Fruit fly (Drosophila melanogaster) whole organism, larva: Measurements from ENCODE around the gene Ucp4C.

Source experiments
- noc ChIP-seq: fragments of 200-800 bp; sonication (Bioruptor generic); optimal IDR thresholded peaks from 3 replicates; lab custom pipeline; 2019; ENCODE audit warnings: missing biosample characterization, mild to moderate bottlenecking, missing genetic modification characterization, moderate library complexity

The Ucp4C gene

DNA sequence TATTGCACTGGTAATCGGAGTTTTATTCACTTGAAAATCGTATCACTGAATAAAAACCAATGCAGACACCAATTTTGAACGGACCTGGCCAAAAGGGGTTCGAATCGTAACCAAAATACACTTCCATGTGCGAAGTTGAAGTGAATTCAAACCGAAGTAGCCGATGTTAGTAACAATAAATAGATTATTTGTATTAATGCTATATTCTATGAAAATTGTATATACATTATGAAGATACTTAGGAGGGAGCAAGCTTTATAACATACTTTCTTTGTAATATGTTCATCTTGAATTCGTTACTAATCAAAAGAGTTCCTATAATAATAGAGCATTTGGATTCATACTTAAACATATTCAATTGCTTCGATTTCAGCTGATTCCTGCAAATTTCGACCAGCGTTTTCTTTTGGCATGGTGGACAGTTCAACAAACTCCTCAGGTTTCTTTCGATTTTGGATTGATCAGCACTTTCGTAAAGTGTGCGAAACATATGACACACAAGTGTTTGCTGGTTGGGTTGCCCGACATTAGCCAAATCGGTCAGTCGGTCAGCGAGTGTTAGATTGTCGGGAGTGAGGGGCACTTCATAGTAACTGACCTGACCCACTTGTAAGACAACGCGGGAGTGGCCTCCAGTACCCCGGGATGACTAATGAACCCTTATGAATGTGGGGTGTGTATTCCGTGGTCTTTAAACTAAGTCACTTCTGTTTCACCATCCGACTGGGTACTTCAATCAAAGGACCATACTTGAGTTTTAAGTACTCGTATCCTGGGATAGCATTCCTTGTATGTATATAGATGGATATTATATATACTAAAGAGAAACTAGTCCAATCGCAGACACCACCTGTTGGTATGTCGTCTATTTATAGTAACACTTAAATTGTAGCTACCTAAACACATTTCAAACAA is at the start of gene Ucp4C, which contains the start of gene CG13992:
Gene Ucp4C, plus strand, starts transcription at position 865 of the 915 bp plus-strand sequence.
Gene CG13992, minus strand, starts transcription at position 51 of the 915 bp plus-strand sequence.
- TF ChIP-seq noc (tag; lab: Kevin White, UChicago) = no peak

DNA sequence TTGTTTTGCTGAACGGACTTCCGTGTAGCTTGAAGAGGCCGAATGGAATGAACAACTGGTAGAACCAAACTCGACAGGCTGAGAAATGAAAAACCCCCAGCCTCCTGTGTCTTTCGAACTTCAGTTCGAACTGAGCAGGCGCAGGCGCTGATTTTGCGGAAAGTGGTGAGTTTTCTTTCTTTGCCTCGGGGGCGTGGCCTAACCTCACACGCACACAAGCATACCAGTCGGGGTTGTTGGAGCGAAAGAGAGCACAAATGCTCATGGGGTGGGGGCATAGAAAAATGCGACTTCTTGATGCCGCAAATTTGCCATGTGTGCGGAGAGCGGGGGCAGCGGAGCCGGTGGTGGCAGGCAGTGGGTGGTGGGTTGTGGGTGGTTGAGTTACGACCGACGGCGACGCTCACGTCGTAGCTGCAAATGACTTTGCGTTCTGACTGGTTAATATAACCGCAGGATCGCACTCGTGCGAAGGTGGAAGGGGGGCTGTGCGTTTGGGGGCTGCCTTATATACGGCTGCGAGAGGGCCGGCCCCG is 44.7 kb upstream of the Ucp4C start, which contains the start of gene CG9016:
Gene CG9016, minus strand, starts transcription at position 51 of the 536 bp plus-strand sequence.
- no peak for TF ChIP-seq noc (tag; lab: Kevin White, UChicago)

dm6 chr2L:5925164-5925563 is 43.2 kb upstream of the Ucp4C start:
- TF ChIP-seq noc (tag; lab: Kevin White, UChicago) = no peak

dm6 chr2L:5925637-5926036 is 42.7 kb upstream of the Ucp4C start, which contains the start of gene dsf:
Gene dsf, plus strand, starts transcription at chr2L:5925937.
- no peak for TF ChIP-seq noc (tag; lab: Kevin White, UChicago)

- TF ChIP-seq noc (tag; lab: Kevin White, UChicago) = no peak
Measured at dm6 chr2L:5927363-5927762, 41.0 kb upstream of the Ucp4C start.

- peak; percentile 77 for TF ChIP-seq noc (tag; lab: Kevin White, UChicago)
Measured at dm6 chr2L:5943229-5944078, 24.9 kb upstream of the Ucp4C start, which contains the start of the genes Sfp26Ad and Gpdh1. Gene Sfp26Ad, minus strand, starts transcription at chr2L:5943304. Gene Gpdh1, plus strand, starts transcription at chr2L:5943643.

DNA sequence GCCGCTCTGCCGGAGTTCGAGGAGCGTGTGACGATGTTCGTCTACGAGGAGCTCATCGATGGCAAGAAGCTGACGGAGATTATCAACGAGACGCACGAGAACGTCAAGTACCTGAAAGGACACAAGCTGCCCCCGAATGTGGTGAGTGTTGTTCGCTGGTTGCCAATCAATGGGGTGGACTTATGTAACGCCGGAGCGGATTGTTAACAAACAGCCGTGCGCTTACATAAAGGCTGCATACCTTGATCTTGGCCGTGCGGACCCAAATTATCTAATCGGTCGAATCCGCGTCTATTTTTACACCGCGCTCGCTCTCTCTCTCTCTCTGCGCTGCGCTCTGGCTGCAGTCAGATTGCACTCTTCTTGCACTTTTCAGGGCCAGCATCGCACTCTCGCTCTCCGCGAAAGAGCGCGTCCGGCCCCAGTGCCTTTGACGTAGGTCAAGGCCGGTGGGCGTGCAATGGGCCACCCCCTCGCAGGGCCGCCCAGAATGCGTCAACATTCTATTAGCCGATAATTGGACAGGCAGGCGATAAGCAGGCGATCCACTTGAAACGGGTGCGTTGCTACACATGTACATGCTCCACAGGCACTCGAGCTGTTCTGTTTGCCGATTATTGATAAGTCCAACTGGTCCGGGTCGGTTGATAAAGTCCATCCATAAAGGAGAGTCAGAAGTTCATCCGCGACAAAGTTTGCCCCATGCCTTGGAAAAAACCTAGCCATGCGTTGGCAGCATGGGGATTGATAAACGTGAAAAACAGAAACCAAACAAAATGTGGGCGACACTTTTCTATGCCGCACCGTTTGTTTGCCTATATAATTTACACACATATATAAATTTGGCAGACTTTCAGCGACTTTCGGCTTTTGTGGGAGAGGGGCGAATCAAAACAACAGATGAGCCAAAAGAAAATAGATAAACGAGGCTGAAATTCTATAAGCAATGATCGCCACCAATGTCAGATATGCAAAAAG is 23.8 kb upstream of the Ucp4C start:
- TF ChIP-seq noc (tag; lab: Kevin White, UChicago) = no peak

DNA sequence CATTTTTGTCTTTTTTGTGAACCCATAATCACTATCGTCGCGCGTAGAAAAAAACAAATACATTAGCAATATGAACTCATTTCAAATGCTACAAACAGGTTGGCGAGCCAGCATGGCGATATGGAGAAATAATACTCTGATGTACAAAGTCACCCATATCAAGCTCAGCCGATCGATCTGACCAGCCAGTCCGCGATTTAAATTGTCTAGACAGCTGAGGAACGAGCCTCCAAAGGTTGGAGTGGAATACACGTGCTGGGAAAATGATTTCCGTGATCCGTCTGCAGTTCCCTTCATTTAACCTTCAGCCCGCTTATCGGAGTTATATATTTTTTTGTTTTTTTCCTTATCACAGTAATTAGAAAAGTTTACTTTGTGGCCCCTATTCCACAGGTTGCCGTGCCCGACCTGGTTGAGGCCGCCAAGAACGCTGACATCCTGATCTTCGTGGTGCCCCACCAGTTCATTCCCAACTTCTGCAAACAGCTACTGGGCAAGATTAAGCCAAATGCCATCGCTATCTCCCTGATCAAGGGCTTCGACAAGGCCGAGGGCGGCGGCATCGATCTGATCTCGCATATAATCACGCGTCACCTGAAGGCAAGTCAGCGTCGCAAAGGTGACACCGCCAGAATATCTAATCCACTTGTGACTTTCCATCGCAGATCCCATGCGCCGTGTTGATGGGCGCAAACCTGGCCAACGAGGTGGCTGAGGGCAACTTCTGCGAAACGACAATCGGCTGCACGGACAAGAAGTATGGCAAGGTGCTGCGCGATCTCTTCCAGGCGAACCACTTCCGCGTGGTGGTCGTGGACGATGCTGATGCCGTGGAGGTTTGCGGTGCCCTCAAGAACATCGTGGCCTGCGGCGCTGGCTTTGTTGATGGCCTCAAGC is 22.5 kb upstream of the Ucp4C start:
- no peak for TF ChIP-seq noc (tag; lab: Kevin White, UChicago)

dm6 chr2L:5946728-5947127 is 21.6 kb upstream of the Ucp4C start:
- TF ChIP-seq noc (tag; lab: Kevin White, UChicago) = no peak

- TF ChIP-seq noc (tag; lab: Kevin White, UChicago) = no peak
Measured at dm6 chr2L:5947504-5947903, 20.9 kb upstream of the Ucp4C start.

DNA sequence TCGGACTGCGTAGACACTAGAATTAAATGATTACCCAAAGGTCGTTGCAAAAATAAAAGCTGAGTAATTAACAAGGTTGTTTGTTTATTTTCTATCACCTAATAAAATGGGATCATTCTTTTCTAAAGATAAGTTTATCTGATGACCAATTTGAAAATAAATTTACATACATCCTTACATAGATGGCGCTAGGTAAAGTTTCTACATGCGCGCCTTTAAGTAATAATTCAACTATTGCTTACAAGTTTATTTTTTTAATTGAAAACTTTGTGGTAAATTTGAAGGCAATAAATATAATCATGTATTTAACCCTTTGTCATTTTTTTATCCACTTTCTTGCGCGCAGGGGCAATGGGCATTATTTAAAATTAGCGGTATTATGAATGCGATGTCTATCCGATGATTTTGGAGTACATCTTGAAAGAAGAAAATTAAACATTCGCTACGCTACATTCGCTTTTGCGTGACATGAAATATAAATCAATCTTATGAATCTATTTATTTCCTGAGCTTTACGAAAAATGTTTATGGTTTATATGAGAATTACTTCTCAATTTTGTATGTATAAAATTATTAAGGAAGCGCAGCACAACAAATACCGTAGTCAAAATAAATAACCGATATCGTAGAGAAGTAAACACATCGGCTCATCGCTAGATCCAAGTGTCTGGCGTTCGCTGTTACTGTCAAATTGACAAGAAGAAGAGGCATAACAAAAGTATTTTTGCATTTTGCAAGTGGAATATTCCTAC is 19.4 kb upstream of the Ucp4C start, which contains the start of gene CG9044:
Gene CG9044, plus strand, starts transcription at position 676 of the 752 bp plus-strand sequence.
- no peak for TF ChIP-seq noc (tag; lab: Kevin White, UChicago)

DNA sequence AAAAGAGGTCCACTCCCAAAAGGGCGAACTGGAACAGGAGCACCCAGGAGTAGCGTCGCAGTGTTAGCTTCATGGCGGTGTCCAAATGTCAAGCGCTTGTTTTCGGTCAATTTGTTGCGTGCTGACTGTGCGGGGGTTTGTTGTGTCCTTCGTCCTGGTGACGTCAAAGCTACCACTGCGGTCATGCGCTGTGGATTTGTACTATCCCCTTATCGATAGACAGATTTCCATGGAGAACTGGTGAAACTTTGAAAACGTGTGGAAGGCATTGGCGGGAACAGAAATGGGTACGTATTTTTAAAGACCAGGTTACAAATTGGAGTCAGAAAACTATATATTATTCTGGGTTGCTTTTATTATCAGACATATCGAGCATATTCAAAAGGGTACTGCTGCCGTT is 12.2 kb upstream of the Ucp4C start, which contains the start of gene CG13999:
Gene CG13999, minus strand, starts transcription at position 314 of the 400 bp plus-strand sequence.
- TF ChIP-seq noc (tag; lab: Kevin White, UChicago) = no peak
